Worm (Caenorhabditis elegans) whole organism, L2 larva: Measurements from ENCODE around the gene clec-118.
"Not testable (repeated sequence)": the region's sequence is repeated elsewhere in the genome, so short reads cannot be mapped to it uniquely, and the experiment has no call there.

Experiments
- F13H6.1 ChIP-seq: sonication (generic microtip); optimal IDR thresholded peaks from 2 replicates; lab custom pipeline; 2016; ENCODE audit warnings: missing genetic modification characterization, missing compliant biosample characterization
- R02D3.7 ChIP-seq: fragments of 150-350 bp; optimal IDR thresholded peaks from 2 replicates; lab custom pipeline; 2014; ENCODE audit warnings: missing biosample characterization, missing genetic modification characterization
- ama-1 ChIP-seq: fragments of 150-350 bp; optimal IDR thresholded peaks from 2 replicates; lab custom pipeline; 2018; ENCODE audit warnings: inconsistent platforms
- dmd-4 ChIP-seq: sonication (generic microtip); optimal IDR thresholded peaks from 2 replicates; lab custom pipeline; 2017; ENCODE audit warnings: missing biosample characterization, missing genetic modification characterization
- egl-27 ChIP-seq: sonication (generic microtip); optimal IDR thresholded peaks from 3 replicates; lab custom pipeline; 2017; ENCODE audit warnings: missing biosample characterization, missing genetic modification reagents, missing genetic modification characterization
- elt-3 ChIP-seq: sonication (generic microtip); optimal IDR thresholded peaks from 2 replicates; lab custom pipeline; 2017; ENCODE audit warnings: missing biosample characterization, missing genetic modification characterization
- fos-1 ChIP-seq: fragments of 150-350 bp; optimal IDR thresholded peaks from 2 replicates; lab custom pipeline; 2014; ENCODE audit warnings: missing biosample characterization, missing genetic modification characterization
- lin-11 ChIP-seq: fragments of 150-350 bp; sonication (generic microtip); optimal IDR thresholded peaks from 2 replicates; lab custom pipeline; 2014; ENCODE audit warnings: missing biosample characterization, missing genetic modification characterization, inconsistent platforms, mixed read lengths
- lin-39 ChIP-seq: fragments of 150-350 bp; optimal IDR thresholded peaks from 2 replicates; lab custom pipeline; 2014; ENCODE audit warnings: missing biosample characterization, missing genetic modification reagents, missing genetic modification characterization
- lsy-2 ChIP-seq, 2 experiments: fragments of 150-350 bp in 1 of 2; sonication (generic microtip) in 1 of 2; optimal IDR thresholded peaks; 2 replicates each; lab custom pipeline; 2014 to 2017; ENCODE audit warnings: missing biosample characterization in 2 of 2, missing genetic modification characterization in 2 of 2
- nhr-12 ChIP-seq: fragments of 150-350 bp; optimal IDR thresholded peaks from 2 replicates; lab custom pipeline; 2014; ENCODE audit warnings: missing biosample characterization, missing genetic modification characterization
- nhr-77 ChIP-seq: fragments of 150-350 bp; optimal IDR thresholded peaks from 2 replicates; lab custom pipeline; 2014; ENCODE audit warnings: missing biosample characterization, missing genetic modification characterization
- snpc-4 ChIP-seq: fragments of 150-350 bp; optimal IDR thresholded peaks from 2 replicates; lab custom pipeline; 2014; ENCODE audit warnings: missing biosample characterization, missing genetic modification characterization
- unc-62 ChIP-seq: fragments of 150-350 bp; optimal IDR thresholded peaks from 2 replicates; lab custom pipeline; 2014; ENCODE audit warnings: missing biosample characterization, missing genetic modification reagents, missing genetic modification characterization

DNA sequence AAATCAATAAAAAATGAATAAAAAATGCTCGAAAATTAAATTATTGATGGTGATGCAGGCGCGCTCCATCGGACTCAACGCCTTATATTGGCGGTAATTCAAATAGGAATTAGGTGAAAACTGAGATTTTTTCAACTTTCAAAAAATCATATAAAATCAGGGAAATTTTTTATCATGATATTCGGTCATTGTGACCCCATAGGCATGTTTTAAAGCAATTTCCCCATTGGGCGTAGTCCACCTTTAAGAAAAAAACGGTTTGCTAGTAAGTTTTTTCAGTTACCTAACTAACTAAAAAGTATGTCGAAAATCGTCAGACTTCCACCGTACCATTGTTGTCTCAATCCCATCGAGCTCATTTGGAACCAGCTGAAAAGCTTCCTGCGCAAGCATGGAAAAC, 19.0 kb downstream of the clec-118 start, which contains the start of gene W08F4.1:
- TF ChIP-seq nhr-12 (tag; lab: Kevin White, UChicago); lin-39 (tag; lab: Kevin White, UChicago); egl-27; unc-62 (GFP tag; lab: Kevin White, UChicago); snpc-4; F13H6.1; dmd-4 (tag; lab: Kevin White, UChicago); fos-1 (tag; lab: Kevin White, UChicago); lin-11; elt-3; nhr-77 (tag; lab: Kevin White, UChicago); R02D3.7; ama-1; lsy-2 (tag; optimal IDR thresholded peaks at IDR 0.05; lab: Kevin White, UChicago): not testable (repeated sequence)
